Worm (Caenorhabditis elegans) whole organism, L4 larva: ENCODE results near the gene F48B9.1.
A peak's percentile ranks its signal among the peaks of the same experiment; 100 is the strongest.

Experiments
- F37D6.2 ChIP-seq: sonication (generic microtip); optimal IDR thresholded peaks from 2 replicates; lab custom pipeline; 2016; ENCODE audit warnings: mild to moderate bottlenecking, missing genetic modification characterization, missing compliant biosample characterization
- T20F7.1 ChIP-seq: fragments of 200-800 bp; sonication (Bioruptor generic); optimal IDR thresholded peaks from 2 replicates; lab custom pipeline; 2018; ENCODE audit warnings: mild to moderate bottlenecking, missing genetic modification characterization, missing compliant biosample characterization
- Y75B8A.6 ChIP-seq: fragments of 200-800 bp; sonication (Bioruptor generic); IDR thresholded peaks from 2 replicates; pipeline ENCODE4 v1.3.6; 2022; ENCODE audit warnings: missing genetic modification reagents, missing genetic modification characterization, missing compliant biosample characterization
- ZK337.2 ChIP-seq: fragments of 200-800 bp; sonication (Bioruptor generic); IDR thresholded peaks from 2 replicates; pipeline ENCODE4 v1.3.6; 2022; ENCODE audit warnings: missing genetic modification reagents, missing genetic modification characterization, missing compliant biosample characterization
- ZK546.5 ChIP-seq, 2 experiments: sonication (generic microtip); optimal IDR thresholded peaks; 2 replicates each; lab custom pipeline; 2017; ENCODE audit warnings: missing biosample characterization in 2 of 2, missing genetic modification characterization in 2 of 2
- ceh-20 ChIP-seq: fragments of 200-800 bp; sonication (Bioruptor generic); IDR thresholded peaks from 2 replicates; pipeline ENCODE4 v1.3.6; 2022; ENCODE audit warnings: missing genetic modification reagents, missing genetic modification characterization, missing compliant biosample characterization
- ceh-44 ChIP-seq: fragments of 200-800 bp; sonication (Bioruptor generic); IDR thresholded peaks from 2 replicates; pipeline ENCODE4 v1.3.6; 2022; ENCODE audit warnings: missing genetic modification reagents, missing genetic modification characterization, missing compliant biosample characterization
- daf-16 ChIP-seq, 3 experiments: sonication (generic microtip); optimal IDR thresholded peaks; 2 replicates each; lab custom pipeline; 2016 to 2017; ENCODE audit warnings: missing genetic modification characterization in 3 of 3, missing genetic modification reagents in 3 of 3, mild to moderate bottlenecking in 2 of 3, missing compliant biosample characterization in 2 of 3, missing biosample characterization in 1 of 3, moderate library complexity in 1 of 3
- daf-8 ChIP-seq: fragments of 200-800 bp; sonication (Bioruptor generic); IDR thresholded peaks from 2 replicates; pipeline ENCODE4 v1.3.6; 2022; ENCODE audit warnings: missing genetic modification characterization, missing compliant biosample characterization
- dmd-6 ChIP-seq: fragments of 200-800 bp; sonication (Bioruptor generic); IDR thresholded peaks from 2 replicates; pipeline ENCODE4 v1.3.6; 2022; ENCODE audit warnings: missing genetic modification reagents, missing genetic modification characterization, missing compliant biosample characterization
- dve-1 ChIP-seq: sonication (generic microtip); optimal IDR thresholded peaks from 2 replicates; lab custom pipeline; 2017; ENCODE audit warnings: antibody characterized with exemption, mild to moderate bottlenecking, missing genetic modification characterization, missing compliant biosample characterization; ENCODE audit not compliant: insufficient read depth
- egl-43 ChIP-seq: fragments of 200-800 bp; sonication (Bioruptor generic); IDR thresholded peaks from 2 replicates; pipeline ENCODE4 v1.3.6; 2022; ENCODE audit warnings: missing genetic modification reagents, missing genetic modification characterization, missing compliant biosample characterization
- gei-8 ChIP-seq: fragments of 200-800 bp; sonication (Bioruptor generic); optimal IDR thresholded peaks from 2 replicates; lab custom pipeline; 2018; ENCODE audit warnings: mild to moderate bottlenecking, missing genetic modification characterization, missing compliant biosample characterization
- hlh-11 ChIP-seq: fragments of 200-800 bp; sonication (Bioruptor generic); optimal IDR thresholded peaks from 2 replicates; lab custom pipeline; 2018; ENCODE audit warnings: mild to moderate bottlenecking, missing genetic modification characterization, missing compliant biosample characterization
- lin-15B ChIP-seq: fragments of 150-350 bp; sonication (generic microtip); optimal IDR thresholded peaks from 3 replicates; lab custom pipeline; 2014; ENCODE audit warnings: missing biosample characterization, missing genetic modification characterization
- mes-2 ChIP-seq: sonication (generic microtip); optimal IDR thresholded peaks from 2 replicates; lab custom pipeline; 2016; ENCODE audit warnings: missing genotype, mild to moderate bottlenecking, missing genetic modification characterization, missing compliant biosample characterization; ENCODE audit not compliant: poor library complexity, severe bottlenecking
- nhr-11 ChIP-seq: fragments of 150-350 bp; optimal IDR thresholded peaks from 2 replicates; lab custom pipeline; 2014; ENCODE audit warnings: missing biosample characterization, missing genetic modification characterization
- nhr-237 ChIP-seq: sonication (generic microtip); optimal IDR thresholded peaks from 2 replicates; lab custom pipeline; 2017; ENCODE audit warnings: missing biosample characterization, missing genetic modification characterization
- nhr-25 ChIP-seq: sonication (generic microtip); optimal IDR thresholded peaks from 2 replicates; lab custom pipeline; 2017; ENCODE audit warnings: missing genetic modification characterization, mild to moderate bottlenecking, missing compliant biosample characterization, antibody characterized with exemption, moderate library complexity, borderline replicate concordance; ENCODE audit not compliant: insufficient read depth
- nhr-28 ChIP-seq: fragments of 150-350 bp; optimal IDR thresholded peaks from 2 replicates; lab custom pipeline; 2014; ENCODE audit warnings: missing biosample characterization, missing genetic modification characterization
- nhr-77 ChIP-seq: fragments of 150-350 bp; optimal IDR thresholded peaks from 2 replicates; lab custom pipeline; 2014; ENCODE audit warnings: missing biosample characterization, missing genetic modification characterization
- pha-4 ChIP-seq, 2 experiments: fragments of 150-350 bp in 1 of 2; fragments of 200-800 bp in 1 of 2; sonication (Bioruptor generic) in 1 of 2; IDR thresholded peaks in 1 of 2; optimal IDR thresholded peaks in 1 of 2; 2 replicates each; pipeline versions ENCODE4 v1.3.6 to Lab custom; 2014 to 2022; ENCODE audit warnings: missing genetic modification characterization in 2 of 2, missing genetic modification reagents in 2 of 2, missing biosample characterization in 1 of 2, missing compliant biosample characterization in 1 of 2
- php-3 ChIP-seq: fragments of 200-800 bp; sonication (Bioruptor generic); IDR thresholded peaks from 2 replicates; pipeline ENCODE4 v1.3.6; 2022; ENCODE audit warnings: missing genetic modification reagents, missing genetic modification characterization, missing compliant biosample characterization
- pqm-1 ChIP-seq: sonication (generic microtip); optimal IDR thresholded peaks from 2 replicates; lab custom pipeline; 2017; ENCODE audit warnings: missing biosample characterization, missing genetic modification characterization
- sdz-12 ChIP-seq: fragments of 200-800 bp; sonication (Bioruptor generic); optimal IDR thresholded peaks from 2 replicates; lab custom pipeline; 2018; ENCODE audit warnings: mild to moderate bottlenecking, missing genetic modification characterization, missing compliant biosample characterization
- snpc-1.2 ChIP-seq: fragments of 200-800 bp; sonication (Bioruptor generic); IDR thresholded peaks from 2 replicates; pipeline ENCODE4 v1.3.6; 2022; ENCODE audit warnings: missing genetic modification reagents, missing genetic modification characterization, missing compliant biosample characterization
- spr-3 ChIP-seq: fragments of 200-800 bp; sonication (Bioruptor generic); optimal IDR thresholded peaks from 2 replicates; lab custom pipeline; 2018; ENCODE audit warnings: mild to moderate bottlenecking, missing genetic modification characterization, missing compliant biosample characterization
- unc-39 ChIP-seq: sonication (generic microtip); optimal IDR thresholded peaks from 2 replicates; lab custom pipeline; 2017; ENCODE audit warnings: missing biosample characterization, missing genetic modification characterization
- zip-11 ChIP-seq: fragments of 200-800 bp; sonication (Bioruptor generic); IDR thresholded peaks from 2 replicates; pipeline ENCODE4 v1.3.6; 2022; ENCODE audit warnings: missing genetic modification characterization, missing compliant biosample characterization

Gene F48B9.1

ce11 chrX:2197444-2197843 is 16.8 kb downstream of the F48B9.1 start:
- TF ChIP-seq spr-3 (GFP tag; lab: Kevin White, UChicago) = no peak
- no peak for TF ChIP-seq Y75B8A.6 (GFP tag; lab: Robert Waterston, UW)
- TF ChIP-seq snpc-1.2 (GFP tag; lab: Robert Waterston, UW) = no peak
- no peak for TF ChIP-seq ceh-20 (GFP tag; lab: Robert Waterston, UW)

DNA sequence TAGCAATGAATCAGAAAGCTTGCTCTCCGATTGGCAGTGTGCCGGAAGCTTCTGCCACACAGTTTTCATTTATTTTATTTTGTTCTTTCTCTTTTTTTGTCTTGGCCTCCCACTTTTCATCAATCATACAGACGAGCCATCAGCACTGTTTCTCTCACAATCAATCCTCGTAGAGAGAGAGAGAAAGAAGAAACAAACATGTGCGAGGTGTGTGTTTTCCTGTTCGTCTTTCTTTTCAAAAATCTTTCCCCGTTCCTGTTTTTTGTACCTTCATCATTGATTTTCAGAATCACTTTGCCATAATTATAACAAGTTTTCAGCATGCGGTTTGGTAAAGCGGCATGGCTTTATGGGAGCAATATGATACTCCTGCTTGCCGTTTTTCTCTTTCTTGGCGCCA is 18.5 kb downstream of the F48B9.1 start, which contains the start of gene T24C12.1:
TSS of gene T24C12.1 (plus strand) at position 301 of the 400 bp plus-strand sequence.
- TF ChIP-seq dmd-6 (no peak), nhr-25 (tag; lab: Kevin White, UChicago) (no peak)

ce11 chrX:2203760-2204159 is 23.1 kb downstream of the F48B9.1 start, which contains the start of gene T24C12.3:
Gene T24C12.3, minus strand, starts transcription at chrX:2203893.
- TF ChIP-seq pqm-1 (peak; percentile 96), hlh-11 (tag; lab: Kevin White, UChicago) (peak; percentile 60), daf-16 (GFP tag; optimal IDR thresholded peaks at IDR 0.05; lab: Kevin White, UChicago) (no peak), daf-16 (tag; optimal IDR thresholded peaks at IDR 0.05; lab: Kevin White, UChicago) (peak; percentile 72), dve-1 (tag; lab: Kevin White, UChicago) (peak; percentile 47), nhr-28 (tag; lab: Kevin White, UChicago) (peak; percentile 75), dmd-6 (peak; percentile 75), nhr-237 (tag; lab: Kevin White, UChicago) (no peak), nhr-77 (tag; lab: Kevin White, UChicago) (peak; percentile 16), gei-8 (GFP tag; lab: Kevin White, UChicago) (no peak)

DNA sequence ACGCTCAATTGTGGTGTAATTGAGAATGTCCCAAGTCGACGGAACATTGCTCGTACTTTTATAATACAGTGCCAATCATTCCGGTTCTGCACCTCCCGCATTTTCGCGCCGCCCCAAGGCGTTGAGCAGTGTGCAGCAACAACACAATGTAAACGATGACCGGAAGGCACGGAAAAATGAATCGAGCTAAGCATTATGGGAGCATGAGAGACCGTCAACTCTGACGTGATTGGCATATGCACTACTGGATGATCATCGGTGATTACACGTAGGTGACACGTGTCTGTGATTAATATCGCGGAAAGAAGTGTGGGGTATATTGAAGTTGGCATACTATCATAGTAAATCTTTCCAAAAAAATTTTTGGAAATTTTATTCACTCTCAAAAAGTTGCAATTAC is 24.3 kb downstream of the F48B9.1 start, which contains the start of gene T24C12.4:
TSS of gene T24C12.4 (minus strand) at position 101 of the 400 bp plus-strand sequence.
- TF ChIP-seq sdz-12 (GFP tag; lab: Kevin White, UChicago) = no peak
- TF ChIP-seq gei-8 (GFP tag; lab: Kevin White, UChicago) = no peak
- TF ChIP-seq mes-2 (tag; lab: Kevin White, UChicago) = no peak
- no peak for TF ChIP-seq unc-39 (tag; lab: Kevin White, UChicago)
- TF ChIP-seq lin-15B (tag; lab: Kevin White, UChicago) = no peak
- no peak for TF ChIP-seq T20F7.1
- TF ChIP-seq ZK546.5 (tag; optimal IDR thresholded peaks at IDR 0.05; lab: Kevin White, UChicago) = no peak
- TF ChIP-seq php-3 (GFP tag; lab: Robert Waterston, UW) = no peak

ce11 chrX:2208391-2208790 is 27.7 kb downstream of the F48B9.1 start:
- no peak for TF ChIP-seq dve-1 (tag; lab: Kevin White, UChicago)
- TF ChIP-seq ceh-44 (GFP tag; lab: Robert Waterston, UW) = no peak
- peak; percentile 45 for TF ChIP-seq nhr-25 (tag; lab: Kevin White, UChicago)
- peak; percentile 28 for TF ChIP-seq nhr-28 (tag; lab: Kevin White, UChicago)
- TF ChIP-seq nhr-11 = no peak
- no peak for TF ChIP-seq gei-8 (GFP tag; lab: Kevin White, UChicago)
- no peak for TF ChIP-seq zip-11 (GFP tag; lab: Robert Waterston, UW)
- TF ChIP-seq ZK337.2 = no peak
- no peak for TF ChIP-seq F37D6.2 (tag; lab: Kevin White, UChicago)
- TF ChIP-seq hlh-11 (tag; lab: Kevin White, UChicago) = peak; percentile 10
- TF ChIP-seq daf-8 = no peak

- 0 out of 2 replicates have a peak, but pooled peaks have one; percentile 48 for TF ChIP-seq egl-43
- no peak for TF ChIP-seq pha-4 (GFP tag; IDR thresholded peaks at IDR 0.05; lab: Robert Waterston, UW)
- no peak for TF ChIP-seq pha-4 (tag; optimal IDR thresholded peaks at IDR 0.05; lab: Kevin White, UChicago)
These were observed 29.5 kb downstream of the F48B9.1 start for ce11 chrX:2210164-2210563.
